Fruit fly (Drosophila melanogaster): ENCODE data around the gene CG13046.

The CG13046 gene

DNA sequence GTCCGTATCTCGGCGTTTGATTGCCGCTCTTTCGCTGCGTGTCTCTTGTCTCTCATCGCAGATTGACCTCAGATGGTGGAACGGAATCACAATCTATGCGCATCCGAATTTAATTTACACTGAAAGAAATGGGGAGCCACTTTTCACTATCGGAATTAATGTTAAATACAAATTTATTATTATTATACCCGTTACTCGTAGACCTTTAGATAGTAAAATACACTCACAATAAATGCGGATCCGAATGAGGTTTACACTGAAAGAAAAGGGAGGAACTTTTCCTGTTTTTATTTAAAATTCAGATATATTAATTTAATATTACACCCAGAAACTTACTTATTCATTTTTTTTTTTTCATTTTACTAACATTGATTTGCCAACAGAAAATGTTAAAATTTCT lies 845 bp upstream of the CG13046 start:
- TF ChIP-seq insv (optimal IDR thresholded peaks at IDR 0.05) = no peak
- no peak for TF ChIP-seq h (optimal IDR thresholded peaks at IDR 0.05)
- no peak for TF ChIP-seq Myc (optimal IDR thresholded peaks at IDR 0.05)
- TF ChIP-seq Sin3A (optimal IDR thresholded peaks at IDR 0.05) = no peak
- TF ChIP-seq ttk (optimal IDR thresholded peaks at IDR 0.05) = no peak
- no peak for TF ChIP-seq psq (optimal IDR thresholded peaks at IDR 0.05)

DNA sequence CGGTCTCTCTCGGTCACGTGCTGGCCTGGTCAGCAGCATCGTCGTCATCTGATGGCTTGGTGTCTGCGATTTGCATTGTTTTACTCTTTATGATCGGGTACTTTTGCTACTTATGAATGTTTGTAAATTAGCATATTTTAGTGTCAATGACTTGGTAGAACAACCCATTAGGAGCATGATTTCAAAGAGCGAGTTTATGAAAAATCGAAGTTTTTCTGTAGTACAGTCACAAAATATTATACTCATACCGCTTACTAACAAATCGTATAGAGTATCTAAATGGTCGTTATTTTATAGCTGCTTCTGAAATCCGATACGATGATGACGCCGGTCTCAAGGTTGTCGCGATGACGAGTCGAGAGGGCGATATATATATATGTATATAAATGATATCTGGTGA lies 2.0 kb downstream of the CG13046 start:
- TF ChIP-seq h (optimal IDR thresholded peaks at IDR 0.05) (no peak), insv (optimal IDR thresholded peaks at IDR 0.05) (no peak), Myc (optimal IDR thresholded peaks at IDR 0.05) (no peak), ttk (optimal IDR thresholded peaks at IDR 0.05) (no peak), Sin3A (optimal IDR thresholded peaks at IDR 0.05) (no peak), psq (optimal IDR thresholded peaks at IDR 0.05) (no peak)

DNA sequence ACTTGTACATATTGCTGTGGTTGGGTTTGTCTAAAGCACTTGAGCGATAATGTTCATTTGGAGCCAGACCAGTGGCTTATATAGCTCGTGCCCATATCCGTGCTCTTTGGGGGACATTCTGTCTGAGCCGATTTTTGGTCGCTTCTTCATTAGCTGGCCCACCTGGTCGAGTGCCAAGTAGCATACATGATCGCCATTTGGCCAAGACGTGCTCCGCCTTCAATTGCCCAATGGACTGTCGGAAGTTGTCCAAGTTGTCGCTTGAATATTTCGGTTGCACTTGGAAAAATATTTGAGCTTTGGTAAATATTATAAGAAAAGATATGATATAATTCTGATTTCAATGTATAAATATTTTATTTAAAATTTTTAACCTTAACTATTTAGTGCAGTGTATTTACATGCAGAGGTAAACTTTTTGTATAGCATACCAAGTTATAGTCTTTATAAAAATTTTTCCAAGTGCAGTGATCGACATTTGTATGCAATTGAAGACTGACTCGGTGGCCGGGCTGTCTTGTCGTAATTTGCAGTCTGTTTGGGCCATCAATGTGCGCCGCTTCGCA lies 2.8 kb downstream of the CG13046 start, which contains the start of gene CG13047:
TSS of gene CG13047 (minus strand) at position 51 of the 566 bp plus-strand sequence.
- TF ChIP-seq Myc (optimal IDR thresholded peaks at IDR 0.05) (no peak), insv (optimal IDR thresholded peaks at IDR 0.05) (no peak), psq (optimal IDR thresholded peaks at IDR 0.05) (no peak), h (optimal IDR thresholded peaks at IDR 0.05) (no peak), Sin3A (optimal IDR thresholded peaks at IDR 0.05) (no peak), ttk (optimal IDR thresholded peaks at IDR 0.05) (no peak)

DNA sequence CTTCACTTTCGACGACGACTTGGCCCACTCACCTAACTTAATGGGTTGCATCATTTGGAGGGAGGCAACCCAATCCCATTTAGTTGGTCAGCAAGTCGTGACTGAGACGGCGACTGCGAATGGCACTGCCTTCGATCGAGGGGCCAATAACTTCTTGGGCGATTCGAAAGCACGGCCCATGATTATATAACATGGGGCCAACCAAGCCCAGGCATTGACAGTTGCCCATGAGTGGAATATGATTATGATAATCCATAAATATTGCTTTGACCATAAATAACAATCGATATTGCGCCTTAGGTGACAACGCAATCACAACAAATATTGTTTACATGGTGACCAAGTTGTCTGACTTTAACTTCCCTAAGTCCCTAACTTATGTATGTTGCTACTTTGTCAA lies 4.4 kb downstream of the CG13046 start, which contains the start of gene CG13048:
TSS of gene CG13048 (minus strand) at position 101 of the 400 bp plus-strand sequence.
- TF ChIP-seq h (optimal IDR thresholded peaks at IDR 0.05) (no peak), insv (optimal IDR thresholded peaks at IDR 0.05) (no peak), Sin3A (optimal IDR thresholded peaks at IDR 0.05) (no peak), Myc (optimal IDR thresholded peaks at IDR 0.05) (no peak)

DNA sequence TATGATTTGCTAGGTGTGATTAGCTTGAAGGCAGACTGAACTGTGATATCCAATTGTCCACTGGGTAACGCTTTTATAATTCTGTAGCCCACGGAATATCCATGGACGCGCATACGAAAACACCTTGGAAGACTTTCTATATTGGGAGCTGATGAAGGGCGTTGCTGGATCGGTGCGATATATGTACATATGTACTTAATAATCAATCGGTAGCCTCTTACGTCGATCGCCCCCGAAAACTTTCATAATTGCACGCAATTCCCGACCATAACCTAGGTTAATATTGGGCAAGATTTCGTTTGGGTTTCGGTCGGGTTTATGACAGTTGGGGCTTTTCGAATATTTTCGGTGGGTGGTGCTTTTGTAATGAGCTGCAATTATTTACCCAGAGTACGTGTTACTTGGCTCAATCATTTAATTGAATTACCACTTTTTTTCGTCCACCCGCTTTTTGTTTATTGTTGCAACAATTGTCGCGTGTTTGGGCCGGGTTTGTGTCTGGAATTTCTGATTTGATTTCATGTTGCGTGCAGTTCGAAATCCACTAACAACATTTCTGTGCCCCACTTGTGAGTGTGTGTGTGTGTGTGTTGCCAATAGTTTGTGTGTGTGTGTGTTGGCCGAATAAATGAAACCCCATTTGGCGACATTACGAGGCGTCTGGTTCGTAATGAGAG lies 6.2 kb downstream of the CG13046 start, which contains the start of gene CG13049:
TSS of gene CG13049 (minus strand) at position 51 of the 677 bp plus-strand sequence.
- no peak for TF ChIP-seq h (optimal IDR thresholded peaks at IDR 0.05)
- TF ChIP-seq Sin3A (optimal IDR thresholded peaks at IDR 0.05) = no peak
- no peak for TF ChIP-seq ttk (optimal IDR thresholded peaks at IDR 0.05)
- TF ChIP-seq psq (optimal IDR thresholded peaks at IDR 0.05) = no peak
- TF ChIP-seq Myc (optimal IDR thresholded peaks at IDR 0.05) = no peak
- no peak for TF ChIP-seq insv (optimal IDR thresholded peaks at IDR 0.05)

DNA sequence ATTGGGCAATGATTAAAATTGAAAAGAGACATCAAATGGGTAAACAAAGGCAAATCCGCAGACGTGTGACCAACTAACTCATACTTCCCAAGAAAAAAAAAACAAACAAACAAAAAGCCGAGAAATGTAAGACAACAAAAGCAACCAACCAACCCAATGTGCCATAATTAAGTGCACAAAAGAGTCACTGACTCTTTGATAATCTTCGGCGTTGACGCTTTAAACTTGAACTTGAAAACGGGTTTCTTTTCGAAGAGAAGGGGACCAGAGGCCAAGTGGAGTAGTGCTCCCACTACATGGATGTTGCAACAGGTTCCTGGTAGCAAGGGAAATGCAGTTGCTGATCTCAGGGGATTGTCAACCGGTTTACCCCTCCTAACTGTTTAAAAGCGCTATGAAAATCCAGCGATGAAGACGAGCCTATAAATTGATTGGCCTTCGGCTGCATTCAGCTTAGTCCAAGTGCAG lies 8.2 kb downstream of the CG13046 start, which contains the start of gene CG13064:
TSS of gene CG13064 (plus strand) at position 418 of the 468 bp plus-strand sequence.
- TF ChIP-seq insv (optimal IDR thresholded peaks at IDR 0.05) = no peak
- TF ChIP-seq ttk (optimal IDR thresholded peaks at IDR 0.05) = no peak
- no peak for TF ChIP-seq h (optimal IDR thresholded peaks at IDR 0.05)
- no peak for TF ChIP-seq psq (optimal IDR thresholded peaks at IDR 0.05)
- no peak for TF ChIP-seq Sin3A (optimal IDR thresholded peaks at IDR 0.05)
- TF ChIP-seq Myc (optimal IDR thresholded peaks at IDR 0.05) = no peak

DNA sequence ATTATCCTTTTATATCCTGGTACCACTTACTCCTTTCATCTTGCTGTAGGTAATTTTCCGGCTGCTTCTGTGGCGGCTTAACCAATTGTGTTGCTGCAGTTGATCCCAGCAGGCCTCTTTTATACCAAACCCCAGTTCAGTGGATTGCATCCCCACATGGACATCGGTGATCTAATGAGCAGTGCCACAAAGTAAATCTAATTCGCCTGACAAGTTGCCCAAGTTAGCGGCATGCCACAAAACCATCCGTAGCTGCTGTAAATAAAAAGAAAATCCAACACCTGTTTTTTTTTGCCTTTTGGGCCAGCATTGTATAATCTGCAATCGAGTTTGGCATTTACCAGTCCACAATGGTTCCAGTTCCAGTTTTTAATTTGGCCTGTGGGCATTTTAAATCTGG lies 9.1 kb downstream of the CG13046 start, which contains the start of gene CG13050:
TSS of gene CG13050 (minus strand) at position 101 of the 400 bp plus-strand sequence.
- TF ChIP-seq insv (optimal IDR thresholded peaks at IDR 0.05) (no peak), Myc (optimal IDR thresholded peaks at IDR 0.05) (no peak), psq (optimal IDR thresholded peaks at IDR 0.05) (no peak), h (optimal IDR thresholded peaks at IDR 0.05) (no peak), Sin3A (optimal IDR thresholded peaks at IDR 0.05) (no peak), ttk (optimal IDR thresholded peaks at IDR 0.05) (no peak)

DNA sequence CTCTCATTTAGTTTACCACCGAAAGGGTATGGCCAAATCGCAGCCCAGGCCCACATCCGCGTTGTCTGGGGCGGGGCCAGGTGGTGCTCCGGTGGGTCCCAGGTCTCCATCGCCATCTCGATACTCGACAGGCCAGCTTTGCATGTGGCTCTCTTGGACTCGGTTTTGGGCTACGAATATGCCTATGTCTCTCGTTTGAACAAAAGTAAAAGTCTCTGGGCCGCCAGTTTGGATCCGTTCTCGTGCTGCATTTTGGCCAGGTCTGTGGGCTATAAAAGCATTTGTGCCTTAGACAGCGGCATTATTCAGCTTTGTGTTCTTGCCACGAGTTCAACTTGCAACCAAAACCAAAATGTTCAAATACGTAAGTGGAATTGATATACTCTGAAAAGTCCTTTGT lies 11.1 kb downstream of the CG13046 start, which contains the start of gene CG13065:
TSS of gene CG13065 (plus strand) at position 301 of the 400 bp plus-strand sequence.
- TF ChIP-seq insv (optimal IDR thresholded peaks at IDR 0.05) = no peak
- no peak for TF ChIP-seq h (optimal IDR thresholded peaks at IDR 0.05)
- no peak for TF ChIP-seq Myc (optimal IDR thresholded peaks at IDR 0.05)
- no peak for TF ChIP-seq psq (optimal IDR thresholded peaks at IDR 0.05)

DNA sequence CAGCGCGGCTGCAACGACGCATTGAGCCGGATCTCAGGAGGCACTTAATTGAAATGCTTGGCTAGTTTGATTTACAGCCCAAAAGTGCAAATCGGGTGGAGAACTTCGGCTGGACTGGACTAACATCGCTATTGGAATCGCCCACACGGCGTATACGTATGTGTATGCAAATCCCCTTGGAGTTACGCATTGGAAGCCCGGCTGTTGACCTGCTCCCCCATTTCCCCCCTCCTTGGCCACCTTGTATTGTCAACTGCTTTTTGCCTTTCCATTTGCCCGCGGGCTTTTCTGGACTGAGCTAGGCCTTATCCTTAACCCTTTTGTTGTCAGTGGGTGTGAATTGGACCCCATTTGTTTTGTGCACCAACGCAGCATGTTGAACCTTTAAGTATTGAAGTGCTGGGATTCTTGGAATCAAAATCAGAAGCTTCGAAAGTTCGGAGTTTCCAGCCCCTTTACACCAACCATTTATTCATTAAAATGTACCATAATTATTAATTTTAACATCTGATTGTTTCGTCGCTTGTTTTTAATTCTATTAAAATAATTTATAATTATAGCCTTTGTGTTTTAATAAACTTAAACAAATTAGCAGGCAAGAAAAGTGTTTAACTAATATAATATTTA lies 12.7 kb downstream of the CG13046 start:
- TF ChIP-seq ttk (optimal IDR thresholded peaks at IDR 0.05) (no peak), Sin3A (optimal IDR thresholded peaks at IDR 0.05) (no peak), psq (optimal IDR thresholded peaks at IDR 0.05) (no peak), Myc (optimal IDR thresholded peaks at IDR 0.05) (no peak), h (optimal IDR thresholded peaks at IDR 0.05) (no peak), insv (optimal IDR thresholded peaks at IDR 0.05) (no peak)

DNA sequence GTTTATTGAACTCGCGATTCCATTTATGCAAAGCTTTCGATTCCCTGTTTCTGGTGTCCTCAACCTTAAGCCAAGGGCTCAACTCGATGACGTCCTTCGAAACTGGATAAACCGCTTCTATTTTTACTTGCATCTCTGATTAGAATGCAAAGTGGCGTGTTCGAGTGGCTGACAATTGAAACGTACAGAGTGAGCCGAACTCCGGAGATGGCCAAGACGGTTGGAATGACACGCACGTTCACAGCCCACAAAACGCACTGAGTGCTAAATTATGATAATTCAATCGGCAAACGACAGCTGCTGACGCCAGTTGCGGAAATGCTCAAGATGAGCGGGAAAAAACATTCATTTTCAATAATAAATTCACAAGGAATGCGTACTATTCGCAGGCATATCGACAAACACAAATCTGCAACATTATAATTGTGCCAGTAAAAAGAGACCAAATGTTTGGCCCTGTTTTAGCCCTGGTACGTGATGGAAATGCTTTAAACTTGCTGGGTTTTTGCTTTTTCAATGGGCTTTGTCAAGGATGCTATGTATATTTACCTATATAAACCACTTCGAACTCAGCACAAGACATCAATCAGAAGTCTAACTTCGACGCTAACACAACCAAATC lies 15.8 kb downstream of the CG13046 start, which contains the start of gene CG13066:
TSS of gene CG13066 (plus strand) at position 572 of the 622 bp plus-strand sequence.
- TF ChIP-seq h (optimal IDR thresholded peaks at IDR 0.05) = no peak

DNA sequence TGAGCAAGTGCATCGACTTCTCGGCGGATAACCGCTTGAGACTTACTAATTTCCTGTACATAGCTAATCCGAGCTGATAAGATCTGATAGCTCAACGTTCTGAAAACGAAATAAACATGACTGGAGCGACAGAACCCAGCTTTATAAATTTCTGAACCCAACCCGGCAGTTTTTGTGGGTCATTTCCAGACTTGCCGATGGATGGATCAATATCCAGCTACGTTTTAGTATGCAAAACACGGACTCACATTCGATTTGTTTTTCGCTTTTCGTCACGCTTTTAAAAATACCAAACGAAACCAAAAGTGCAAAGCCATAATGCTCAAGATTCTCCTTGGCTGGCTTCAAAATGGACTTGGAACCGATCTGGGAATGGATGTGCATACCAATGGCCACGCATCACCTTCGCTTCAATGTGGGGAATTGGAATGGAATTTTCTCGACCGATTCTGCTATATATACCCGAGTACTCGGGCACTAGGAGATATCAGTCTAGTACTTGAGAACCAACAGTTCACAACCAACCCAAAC lies 17.4 kb downstream of the CG13046 start, which contains the start of the genes CG34248 and CG13067:
TSS of gene CG34248 (minus strand) at position 101 of the 531 bp plus-strand sequence.
TSS of gene CG13067 (plus strand) at position 481 of the 531 bp plus-strand sequence.
- TF ChIP-seq Myc (optimal IDR thresholded peaks at IDR 0.05) (no peak), Sin3A (optimal IDR thresholded peaks at IDR 0.05) (no peak), psq (optimal IDR thresholded peaks at IDR 0.05) (no peak), insv (optimal IDR thresholded peaks at IDR 0.05) (no peak), ttk (optimal IDR thresholded peaks at IDR 0.05) (no peak), h (optimal IDR thresholded peaks at IDR 0.05) (no peak)
